Worm (Caenorhabditis elegans) whole organism, L2 larva: ENCODE measurements around the gene F59B2.3.

Source experiments
- blmp-1 ChIP-seq: sonication (generic microtip); optimal IDR thresholded peaks from 2 replicates; lab custom pipeline; 2017; ENCODE audit warnings: missing genetic modification characterization, mild to moderate bottlenecking, missing compliant biosample characterization, antibody characterized with exemption, moderate library complexity; ENCODE audit not compliant: insufficient read depth
- egl-27 ChIP-seq: sonication (generic microtip); optimal IDR thresholded peaks from 3 replicates; lab custom pipeline; 2017; ENCODE audit warnings: missing biosample characterization, missing genetic modification reagents, missing genetic modification characterization
- nhr-21 ChIP-seq: fragments of 150-350 bp; optimal IDR thresholded peaks from 2 replicates; lab custom pipeline; 2014; ENCODE audit warnings: missing biosample characterization, missing genetic modification characterization
- ztf-4 ChIP-seq: fragments of 150-350 bp; optimal IDR thresholded peaks from 2 replicates; lab custom pipeline; 2014; ENCODE audit warnings: missing biosample characterization, missing genetic modification characterization

ce11 chrIII:8999508-8999907 lies at the start of gene F59B2.3:
- TF ChIP-seq egl-27 (tag; lab: Kevin White, UChicago) = no peak
- TF ChIP-seq ztf-4 (tag; lab: Kevin White, UChicago) = no peak
- TF ChIP-seq nhr-21 (tag; lab: Kevin White, UChicago) = no peak
- no peak for TF ChIP-seq blmp-1
